Fruit fly (Drosophila melanogaster) whole organism, embryonic: Measurements from ENCODE around the gene CG12012.

Experiments
- Abd-B ChIP-seq: fragments of 200-800 bp; sonication (Bioruptor generic); optimal IDR thresholded peaks from 2 replicates; lab custom pipeline; 2018; ENCODE audit warnings: missing biosample characterization, mild to moderate bottlenecking, missing genetic modification characterization, moderate library complexity
- Bgb ChIP-seq: fragments of 200-800 bp; sonication (Bioruptor generic); IDR thresholded peaks from 2 replicates; pipeline ENCODE4 v1.3.6; 2022; ENCODE audit warnings: missing biosample characterization, missing genetic modification characterization; ENCODE audit not compliant: partially characterized antibody
- CG13624 ChIP-seq: fragments of 200-800 bp; sonication (Bioruptor generic); optimal IDR thresholded peaks from 2 replicates; lab custom pipeline; 2016; ENCODE audit warnings: missing biosample characterization, missing genetic modification characterization
- CG14860 ChIP-seq: fragments of 200-800 bp; sonication (Bioruptor generic); IDR thresholded peaks from 3 replicates; pipeline ENCODE4 v1.3.6; 2022; ENCODE audit warnings: missing biosample characterization, missing genetic modification characterization; ENCODE audit not compliant: partially characterized antibody
- CG17328 ChIP-seq: fragments of 200-800 bp; sonication (Bioruptor generic); IDR thresholded peaks from 2 replicates; pipeline ENCODE4 v1.3.6; 2022; ENCODE audit warnings: missing biosample characterization, missing genetic modification characterization
- CG17829 ChIP-seq: fragments of 200-800 bp; optimal IDR thresholded peaks from 2 replicates; lab custom pipeline; 2019; ENCODE audit warnings: missing biosample characterization, mild to moderate bottlenecking, missing genetic modification characterization, moderate library complexity
- CG1832 ChIP-seq: fragments of 200-800 bp; sonication (Bioruptor generic); optimal IDR thresholded peaks from 2 replicates; lab custom pipeline; 2017; ENCODE audit warnings: missing biosample characterization, mild to moderate bottlenecking, missing genetic modification characterization, inconsistent platforms
- CG18619 ChIP-seq: fragments of 200-800 bp; sonication (Bioruptor generic); optimal IDR thresholded peaks from 3 replicates; lab custom pipeline; 2017; ENCODE audit warnings: missing biosample characterization, mild to moderate bottlenecking, missing genetic modification characterization
- CG32767 ChIP-seq: fragments of 200-800 bp; sonication (Bioruptor generic); IDR thresholded peaks from 2 replicates; pipeline ENCODE4 v1.3.6; 2022; ENCODE audit warnings: missing biosample characterization, missing genetic modification characterization
- CG3726 ChIP-seq: fragments of 200-800 bp; sonication (Bioruptor generic); IDR thresholded peaks from 3 replicates; pipeline ENCODE4, ENCODE4 v1.3.6; 2022; ENCODE audit warnings: missing biosample characterization, missing genetic modification characterization
- CG42726 ChIP-seq: fragments of 200-800 bp; sonication (Bioruptor generic); IDR thresholded peaks from 2 replicates; pipeline ENCODE4 v1.3.6; 2022; ENCODE audit warnings: missing biosample characterization, missing genetic modification characterization; ENCODE audit not compliant: partially characterized antibody
- CG43689 ChIP-seq: fragments of 200-800 bp; sonication (Bioruptor generic); IDR thresholded peaks from 2 replicates; pipeline ENCODE4 v1.3.6; 2022; ENCODE audit warnings: missing biosample characterization, missing genetic modification characterization
- CG4707 ChIP-seq: fragments of 200-800 bp; sonication (Bioruptor generic); optimal IDR thresholded peaks from 2 replicates; lab custom pipeline; 2018; ENCODE audit warnings: missing biosample characterization, mild to moderate bottlenecking, missing genetic modification characterization, moderate library complexity
- CG6791 ChIP-seq: fragments of 200-800 bp; sonication (Bioruptor generic); IDR thresholded peaks from 3 replicates; pipeline ENCODE4 v1.3.6; 2022; ENCODE audit warnings: missing biosample characterization, missing genetic modification characterization; ENCODE audit not compliant: partially characterized antibody
- CG7271 ChIP-seq: fragments of 200-800 bp; sonication (Bioruptor generic); optimal IDR thresholded peaks from 2 replicates; lab custom pipeline; 2018; ENCODE audit warnings: missing biosample characterization, mild to moderate bottlenecking, missing genetic modification characterization, moderate library complexity
- CTCF ChIP-seq: fragments of 200-800 bp; sonication (Bioruptor generic); optimal IDR thresholded peaks from 2 replicates; lab custom pipeline; 2017; ENCODE audit warnings: missing biosample characterization, mild to moderate bottlenecking, missing genetic modification characterization, moderate library complexity
- Dbx ChIP-seq: fragments of 200-800 bp; sonication (Bioruptor generic); IDR thresholded peaks from 3 replicates; pipeline ENCODE4 v1.3.6; 2022; ENCODE audit warnings: missing biosample characterization, missing genetic modification characterization
- Dp ChIP-seq: fragments of 200-800 bp; sonication (Bioruptor generic); optimal IDR thresholded peaks from 2 replicates; lab custom pipeline; 2018; ENCODE audit warnings: missing biosample characterization, mild to moderate bottlenecking, missing genetic modification characterization, moderate library complexity
- E2f2 ChIP-seq: fragments of 200-800 bp; sonication (Bioruptor generic); IDR thresholded peaks from 2 replicates; pipeline ENCODE4 v1.3.6; 2022; ENCODE audit warnings: missing biosample characterization, missing genetic modification characterization
- MESR4 ChIP-seq: fragments of 200-800 bp; sonication (Bioruptor generic); optimal IDR thresholded peaks from 2 replicates; lab custom pipeline; 2018; ENCODE audit warnings: missing biosample characterization, mild to moderate bottlenecking, missing genetic modification characterization, moderate library complexity
- Med ChIP-seq: fragments of 200-800 bp; sonication (Bioruptor generic); peaks from one replicate; lab custom pipeline; 2016; ENCODE audit warnings: missing biosample characterization, missing genetic modification characterization, mild to moderate bottlenecking, inconsistent platforms, moderate library complexity
- Nf-YC ChIP-seq: fragments of 200-800 bp; optimal IDR thresholded peaks from 3 replicates; lab custom pipeline; 2019; ENCODE audit warnings: missing biosample characterization, mild to moderate bottlenecking, missing genetic modification characterization, moderate library complexity
- Pdp1 ChIP-seq, 2 experiments: fragments of 200-800 bp; sonication (Bioruptor generic); optimal IDR thresholded peaks; 3 replicates each; lab custom pipeline; 2016; ENCODE audit warnings: missing biosample characterization in 2 of 2, missing genetic modification characterization in 2 of 2, mild to moderate bottlenecking in 1 of 2, moderate library complexity in 1 of 2
- Ptx1 ChIP-seq: fragments of 200-800 bp; sonication (Bioruptor generic); IDR thresholded peaks from 2 replicates; pipeline ENCODE4 v1.3.6; 2022; ENCODE audit warnings: missing biosample characterization, missing genetic modification characterization
- Rfx ChIP-seq: fragments of 200-800 bp; sonication (Bioruptor generic); IDR thresholded peaks from 2 replicates; pipeline ENCODE4 v1.3.6; 2022; ENCODE audit warnings: missing biosample characterization, missing genetic modification characterization
- Sry-δ ChIP-seq: fragments of 200-800 bp; sonication (Bioruptor generic); optimal IDR thresholded peaks from 2 replicates; lab custom pipeline; 2016; ENCODE audit warnings: missing biosample characterization, missing genetic modification characterization
- Tbp ChIP-seq: fragments of >200 bp; optimal IDR thresholded peaks from 2 replicates; lab custom pipeline; 2018; ENCODE audit warnings: missing biosample characterization, missing genetic modification characterization
- amos ChIP-seq: fragments of 200-800 bp; sonication (Bioruptor generic); IDR thresholded peaks from 2 replicates; pipeline ENCODE4 v1.3.6; 2022; ENCODE audit warnings: missing biosample characterization, missing genetic modification characterization; ENCODE audit not compliant: partially characterized antibody
- cato ChIP-seq: fragments of 200-800 bp; sonication (Bioruptor generic); optimal IDR thresholded peaks from 2 replicates; lab custom pipeline; 2016; ENCODE audit warnings: missing biosample characterization, missing genetic modification characterization, borderline replicate concordance
- cg ChIP-seq: fragments of 200-800 bp; sonication (Bioruptor generic); optimal IDR thresholded peaks from 3 replicates; lab custom pipeline; 2019; ENCODE audit warnings: missing biosample characterization, mild to moderate bottlenecking, missing genetic modification characterization, moderate library complexity
- ci ChIP-seq: fragments of 200-800 bp; sonication (Bioruptor generic); IDR thresholded peaks from 3 replicates; pipeline ENCODE4 v1.3.6; 2022; ENCODE audit warnings: missing biosample characterization, missing genetic modification characterization
- ftz-f1 ChIP-seq: fragments of 200-800 bp; sonication (Bioruptor generic); optimal IDR thresholded peaks from 2 replicates; lab custom pipeline; 2016; ENCODE audit warnings: missing biosample characterization, missing genetic modification characterization
- fu2 ChIP-seq: fragments of 200-800 bp; sonication (Bioruptor generic); optimal IDR thresholded peaks from 2 replicates; lab custom pipeline; 2016; ENCODE audit warnings: missing biosample characterization, missing genetic modification characterization
- gfzf ChIP-seq: fragments of 200-800 bp; sonication (Bioruptor generic); optimal IDR thresholded peaks from 2 replicates; lab custom pipeline; 2016; ENCODE audit warnings: missing biosample characterization, mild to moderate bottlenecking, missing genetic modification characterization, moderate library complexity
- hb ChIP-seq: fragments of 200-800 bp; sonication (Bioruptor generic); IDR thresholded peaks from 3 replicates; pipeline ENCODE4 v1.3.6; 2022; ENCODE audit warnings: missing biosample characterization, missing genetic modification characterization; ENCODE audit not compliant: partially characterized antibody
- inv ChIP-seq: fragments of 200-800 bp; sonication (Bioruptor generic); IDR thresholded peaks from 2 replicates; pipeline ENCODE4 v1.3.6; 2022; ENCODE audit warnings: missing biosample characterization, missing genetic modification characterization; ENCODE audit not compliant: partially characterized antibody
- kay ChIP-seq: fragments of 200-800 bp; sonication (Bioruptor generic); optimal IDR thresholded peaks from 2 replicates; lab custom pipeline; 2016; ENCODE audit warnings: missing biosample characterization, missing genetic modification characterization
- knrl ChIP-seq: fragments of 200-800 bp; sonication (Bioruptor generic); IDR thresholded peaks from 3 replicates; pipeline ENCODE4 v1.3.6; 2022; ENCODE audit warnings: missing biosample characterization, missing genetic modification characterization; ENCODE audit not compliant: partially characterized antibody
- pfk ChIP-seq: fragments of 200-800 bp; sonication (Bioruptor generic); optimal IDR thresholded peaks from 2 replicates; lab custom pipeline; 2018; ENCODE audit warnings: missing biosample characterization, mild to moderate bottlenecking, missing genetic modification characterization, moderate library complexity
- pros ChIP-seq: fragments of 200-800 bp; sonication (Bioruptor generic); optimal IDR thresholded peaks from 3 replicates; lab custom pipeline; 2019; ENCODE audit warnings: missing biosample characterization, mild to moderate bottlenecking, missing genetic modification characterization, moderate library complexity
- scrt ChIP-seq: fragments of 200-800 bp; sonication (Bioruptor generic); optimal IDR thresholded peaks from 2 replicates; lab custom pipeline; 2018; ENCODE audit warnings: missing biosample characterization, mild to moderate bottlenecking, missing genetic modification characterization, moderate library complexity
- stwl ChIP-seq: fragments of 200-800 bp; sonication (Bioruptor generic); optimal IDR thresholded peaks from 3 replicates; lab custom pipeline; 2018; ENCODE audit warnings: missing biosample characterization, mild to moderate bottlenecking, missing genetic modification characterization, moderate library complexity
- tna ChIP-seq: fragments of 200-800 bp; sonication (Bioruptor generic); IDR thresholded peaks from 2 replicates; pipeline ENCODE4 v1.3.6; 2022; ENCODE audit warnings: missing biosample characterization, missing genetic modification characterization; ENCODE audit not compliant: partially characterized antibody
- unc-4 ChIP-seq: fragments of 200-800 bp; sonication (Bioruptor generic); IDR thresholded peaks from 2 replicates; pipeline ENCODE4 v1.3.6; 2022; ENCODE audit warnings: missing biosample characterization, missing genetic modification characterization; ENCODE audit not compliant: partially characterized antibody
- vnd ChIP-seq: fragments of 200-800 bp; sonication (Bioruptor generic); IDR thresholded peaks from 3 replicates; pipeline ENCODE4 v1.3.6; 2022; ENCODE audit warnings: missing biosample characterization, missing genetic modification characterization; ENCODE audit not compliant: partially characterized antibody
- vvl ChIP-seq: fragments of 200-800 bp; sonication (Bioruptor generic); IDR thresholded peaks from 2 replicates; pipeline ENCODE4 v1.3.6; 2022; ENCODE audit warnings: missing biosample characterization, missing genetic modification characterization
- wek ChIP-seq: fragments of 200-800 bp; sonication (Bioruptor generic); optimal IDR thresholded peaks from 3 replicates; lab custom pipeline; 2018; ENCODE audit warnings: missing biosample characterization, mild to moderate bottlenecking, missing genetic modification characterization, moderate library complexity
- zf30C ChIP-seq: fragments of 200-800 bp; sonication (Bioruptor generic); optimal IDR thresholded peaks from 3 replicates; lab custom pipeline; 2018; ENCODE audit warnings: missing biosample characterization, mild to moderate bottlenecking, missing genetic modification characterization

The CG12012 gene

dm6 chr3L:3373994-3374623, 2.4 kb upstream of the CG12012 start, which contains the start of the genes Ythdc1 and CG12010 (continued):
- TF ChIP-seq CG3726 (GFP tag; lab: Robert Waterston, UW) (no peak), vvl (GFP tag; lab: Robert Waterston, UW) (peak; percentile 36; the same call in 1 of the 2 replicates), ci (GFP tag; lab: Robert Waterston, UW) (peak; percentile 21; the same call in 1 of the 3 replicates), vnd (GFP tag; lab: Robert Waterston, UW) (peak; percentile 90), pfk (GFP tag; lab: Kevin White, UChicago) (peak; percentile 53), cato (GFP tag; lab: Kevin White, UChicago) (no peak), CTCF (no peak), Dbx (GFP tag; lab: Robert Waterston, UW) (peak; percentile 53; the same call in 2 of the 3 replicates), MESR4 (GFP tag; lab: Kevin White, UChicago) (peak; percentile 95), kay (GFP tag; lab: Kevin White, UChicago) (peak; percentile 78), knrl (peak; percentile 82), unc-4 (GFP tag; lab: Robert Waterston, UW) (peak; percentile 85), zf30C (GFP tag; lab: Kevin White, UChicago) (peak; percentile 49), tna (peak; percentile 90), Abd-B (GFP tag; lab: Kevin White, UChicago) (no peak), CG17829 (tag; lab: Kevin White, UChicago) (peak; percentile 41), CG1832 (GFP tag; lab: Kevin White, UChicago) (peak; percentile 83), Ptx1 (no peak), CG4707 (GFP tag; lab: Kevin White, UChicago) (no peak), Tbp (GFP tag; lab: Kevin White, UChicago) (peak; percentile 13), Med (peak; percentile 80), CG6791 (GFP tag; lab: Robert Waterston, UW) (peak; percentile 96), fu2 (GFP tag; lab: Kevin White, UChicago) (no peak), gfzf (GFP tag; lab: Kevin White, UChicago) (peak; percentile 21), E2f2 (GFP tag; lab: Robert Waterston, UW) (peak; percentile 65), CG42726 (peak; percentile 85), ftz-f1 (GFP tag; lab: Kevin White, UChicago) (peak; percentile 23), Nf-YC (tag; lab: Kevin White, UChicago) (peak; percentile 96), CG7271 (tag; lab: Kevin White, UChicago) (no peak), hb (peak; percentile 92), CG17328 (no peak), Rfx (0 out of 2 replicates have a peak, but pooled peaks have one; percentile 23), Bgb (GFP tag; lab: Robert Waterston, UW) (peak; percentile 96), CG43689 (no peak), scrt (peak; percentile 84), stwl (tag; lab: Kevin White, UChicago) (peak; percentile 77), pros (GFP tag; lab: Kevin White, UChicago) (no peak), CG13624 (GFP tag; lab: Kevin White, UChicago) (peak; percentile 78), amos (peak; percentile 92), Dp (GFP tag; lab: Kevin White, UChicago) (peak; percentile 58), inv (GFP tag; lab: Robert Waterston, UW) (peak; percentile 84), cg (GFP tag; lab: Kevin White, UChicago) (peak; percentile 86), Pdp1 (GFP tag; optimal IDR thresholded peaks at IDR 0.05; lab: Kevin White, UChicago) (peak in 1 of 2 experiments; percentile 51), CG14860 (peak; percentile 92), Sry-δ (GFP tag; lab: Kevin White, UChicago) (peak; percentile 82), wek (GFP tag; lab: Kevin White, UChicago) (peak; percentile 4), CG18619 (GFP tag; lab: Kevin White, UChicago) (peak; percentile 10), CG32767 (GFP tag; lab: Robert Waterston, UW) (peak; percentile 91)
